Fruit fly (Drosophila melanogaster) whole organism, prepupa: ENCODE results near the gene aru.
A peak's percentile ranks its signal among the peaks of the same experiment; 100 is the strongest.

Source experiments
- CG3919 ChIP-seq: fragments of 200-800 bp; sonication (Bioruptor generic); optimal IDR thresholded peaks from 3 replicates; lab custom pipeline; 2016; ENCODE audit warnings: missing biosample characterization, missing genetic modification characterization
- dsx ChIP-seq: fragments of 200-800 bp; optimal IDR thresholded peaks from 3 replicates; lab custom pipeline; 2019; ENCODE audit warnings: missing biosample characterization, mild to moderate bottlenecking, missing genetic modification characterization, moderate library complexity; ENCODE audit not compliant: poor library complexity, severe bottlenecking
- topi ChIP-seq: fragments of 200-800 bp; sonication (Bioruptor generic); optimal IDR thresholded peaks from 3 replicates; lab custom pipeline; 2016; ENCODE audit warnings: missing biosample characterization, missing genetic modification characterization

DNA sequence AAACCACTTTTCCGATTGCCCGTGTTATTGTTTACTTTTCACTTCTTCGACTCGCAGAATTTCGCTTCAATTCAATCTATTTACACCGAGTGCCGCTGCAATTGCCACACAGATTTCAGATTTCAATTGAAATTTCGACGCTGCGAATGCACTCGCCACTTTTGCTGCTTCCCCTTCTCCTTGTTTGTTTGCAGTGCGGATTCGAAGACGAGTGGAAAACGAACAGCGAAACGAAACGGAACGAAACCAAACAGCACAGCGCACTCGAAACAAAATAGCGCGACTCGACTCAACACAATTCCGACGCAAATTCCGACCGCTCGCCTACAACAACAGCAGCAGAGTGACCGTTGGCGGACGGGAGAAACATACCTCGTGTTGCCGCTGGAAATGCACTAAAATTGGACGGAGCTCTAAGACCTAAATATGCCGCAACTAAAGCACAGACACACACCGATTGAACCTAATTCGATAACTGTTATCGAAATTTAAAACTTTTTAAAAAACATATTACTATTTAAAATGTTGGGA lies 17.4 kb downstream of the aru start, which contains the start of gene drongo:
- TF ChIP-seq dsx (GFP tag; lab: Kevin White, UChicago) (peak; percentile 58), topi (GFP tag; lab: Kevin White, UChicago) (peak; percentile 18), CG3919 (GFP tag; lab: Kevin White, UChicago) (peak; percentile 27)
